Fruit fly (Drosophila melanogaster) whole organism, embryonic: ENCODE measurements around the gene Gyc88E.

ENCODE experiments used
- B-H2 ChIP-seq: fragments of 200-800 bp; sonication (Bioruptor generic); optimal IDR thresholded peaks from 2 replicates; lab custom pipeline; 2018; ENCODE audit warnings: missing biosample characterization, mild to moderate bottlenecking, missing genetic modification characterization
- C15 ChIP-seq: fragments of 200-800 bp; sonication (Bioruptor generic); IDR thresholded peaks from 3 replicates; pipeline ENCODE4 v1.3.6; 2022; ENCODE audit warnings: missing biosample characterization, missing genetic modification characterization
- CG11560 ChIP-seq: fragments of 200-800 bp; sonication (Bioruptor generic); IDR thresholded peaks from 3 replicates; pipeline ENCODE4 v1.3.6; 2022; ENCODE audit warnings: missing biosample characterization, missing genetic modification characterization
- CG12071 ChIP-seq: fragments of 200-800 bp; sonication (Bioruptor generic); optimal IDR thresholded peaks from 3 replicates; lab custom pipeline; 2018; ENCODE audit warnings: missing biosample characterization, mild to moderate bottlenecking, missing genetic modification characterization
- CG12659 ChIP-seq: fragments of 200-800 bp; sonication (Bioruptor generic); optimal IDR thresholded peaks from 3 replicates; lab custom pipeline; 2017; ENCODE audit warnings: mild to moderate bottlenecking, missing biosample characterization, missing genetic modification reagents, missing genetic modification characterization
- CG12769 ChIP-seq: fragments of 200-800 bp; sonication (Bioruptor generic); optimal IDR thresholded peaks from 2 replicates; lab custom pipeline; 2019; ENCODE audit warnings: missing biosample characterization, mild to moderate bottlenecking, missing genetic modification characterization, moderate library complexity
- CG14014 ChIP-seq: fragments of 200-800 bp; sonication (Bioruptor generic); IDR thresholded peaks from 2 replicates; pipeline ENCODE4 v1.3.6; 2022; ENCODE audit warnings: missing biosample characterization, missing genetic modification characterization
- CG14860 ChIP-seq: fragments of 200-800 bp; sonication (Bioruptor generic); IDR thresholded peaks from 3 replicates; pipeline ENCODE4 v1.3.6; 2022; ENCODE audit warnings: missing biosample characterization, missing genetic modification characterization; ENCODE audit not compliant: partially characterized antibody
- CG17385 ChIP-seq: fragments of 200-800 bp; sonication (Bioruptor generic); optimal IDR thresholded peaks from 3 replicates; lab custom pipeline; 2018; ENCODE audit warnings: missing biosample characterization, mild to moderate bottlenecking, missing genetic modification characterization
- CG18599 ChIP-seq: fragments of 200-800 bp; sonication (Bioruptor generic); optimal IDR thresholded peaks from 3 replicates; lab custom pipeline; 2017; ENCODE audit warnings: missing biosample characterization, missing genetic modification characterization, mild to moderate bottlenecking, moderate library complexity, missing genetic modification reagents
- CG30020 ChIP-seq: fragments of 200-800 bp; optimal IDR thresholded peaks from 2 replicates; lab custom pipeline; 2019; ENCODE audit warnings: missing biosample characterization, mild to moderate bottlenecking, missing genetic modification characterization, moderate library complexity
- CG3065 ChIP-seq: fragments of 200-800 bp; sonication (Bioruptor generic); optimal IDR thresholded peaks from 2 replicates; lab custom pipeline; 2016; ENCODE audit warnings: missing biosample characterization, missing genetic modification characterization
- CG4360 ChIP-seq: fragments of 200-800 bp; sonication (Bioruptor generic); IDR thresholded peaks from 2 replicates; pipeline ENCODE4 v1.3.6; 2022; ENCODE audit warnings: missing biosample characterization, missing genetic modification characterization
- CG6689 ChIP-seq: fragments of 200-800 bp; sonication (Bioruptor generic); IDR thresholded peaks from 2 replicates; pipeline ENCODE4 v1.3.6; 2022; ENCODE audit warnings: missing biosample characterization, missing genetic modification characterization
- CG7271 ChIP-seq: fragments of 200-800 bp; sonication (Bioruptor generic); optimal IDR thresholded peaks from 2 replicates; lab custom pipeline; 2018; ENCODE audit warnings: missing biosample characterization, mild to moderate bottlenecking, missing genetic modification characterization, moderate library complexity
- CG9876 ChIP-seq: fragments of 200-800 bp; sonication (Bioruptor generic); optimal IDR thresholded peaks from 2 replicates; lab custom pipeline; 2016; ENCODE audit warnings: missing biosample characterization, missing genetic modification characterization
- CHES-1-like ChIP-seq: fragments of 200-800 bp; sonication (Bioruptor generic); optimal IDR thresholded peaks from 2 replicates; lab custom pipeline; 2016; ENCODE audit warnings: missing biosample characterization, missing genetic modification characterization
- CkIIα-i1 ChIP-seq: fragments of 200-800 bp; sonication (Bioruptor generic); IDR thresholded peaks from 2 replicates; pipeline ENCODE4 v1.3.6; 2022; ENCODE audit warnings: missing biosample characterization, missing genetic modification characterization
- Deaf1 ChIP-seq: fragments of 200-800 bp; optimal IDR thresholded peaks from 3 replicates; lab custom pipeline; 2019; ENCODE audit warnings: missing biosample characterization, mild to moderate bottlenecking, missing genetic modification characterization, moderate library complexity
- GATAe ChIP-seq: fragments of 200-800 bp; sonication (Bioruptor generic); conservative IDR thresholded peaks from 2 replicates; pipeline ENCODE4 v1.3.6; 2022; ENCODE audit warnings: missing biosample characterization, missing genetic modification characterization
- Hr78 ChIP-seq, 2 experiments: fragments of 200-800 bp in 1 of 2; fragments of >200 bp in 1 of 2; sonication (Bioruptor generic) in 1 of 2; optimal IDR thresholded peaks; 2 replicates each; lab custom pipeline; 2017 to 2019; ENCODE audit warnings: missing biosample characterization in 2 of 2, missing genetic modification characterization in 2 of 2, mild to moderate bottlenecking in 1 of 2, moderate library complexity in 1 of 2
- Max ChIP-seq: fragments of 200-800 bp; sonication (Bioruptor generic); optimal IDR thresholded peaks from 2 replicates; lab custom pipeline; 2016; ENCODE audit warnings: missing biosample characterization, mild to moderate bottlenecking, missing genetic modification characterization
- Mes4 ChIP-seq: fragments of 200-800 bp; sonication (Bioruptor generic); optimal IDR thresholded peaks from 2 replicates; lab custom pipeline; 2016; ENCODE audit warnings: missing biosample characterization, missing genetic modification characterization
- NK7.1 ChIP-seq: fragments of 200-800 bp; sonication (Bioruptor generic); optimal IDR thresholded peaks from 3 replicates; lab custom pipeline; 2016; ENCODE audit warnings: missing biosample characterization, missing genetic modification characterization
- Ravus ChIP-seq: fragments of 200-800 bp; sonication (Bioruptor generic); IDR thresholded peaks from 2 replicates; pipeline ENCODE4 v1.3.6; 2022; ENCODE audit warnings: missing biosample characterization, missing genetic modification characterization
- Rfx ChIP-seq: fragments of 200-800 bp; sonication (Bioruptor generic); IDR thresholded peaks from 2 replicates; pipeline ENCODE4 v1.3.6; 2022; ENCODE audit warnings: missing biosample characterization, missing genetic modification characterization
- Xbp1 ChIP-seq: fragments of 200-800 bp; sonication (Bioruptor generic); optimal IDR thresholded peaks from 3 replicates; lab custom pipeline; 2016; ENCODE audit warnings: missing biosample characterization, mild to moderate bottlenecking, missing genetic modification characterization
- btn ChIP-seq: fragments of 200-800 bp; sonication (Bioruptor generic); optimal IDR thresholded peaks from 2 replicates; lab custom pipeline; 2016; ENCODE audit warnings: missing biosample characterization, missing genetic modification characterization
- chinmo ChIP-seq: fragments of 200-800 bp; sonication (Bioruptor generic); IDR thresholded peaks from 4 replicates; pipeline ENCODE4 v1.3.6; 2022; ENCODE audit warnings: missing biosample characterization, missing genetic modification characterization; ENCODE audit not compliant: partially characterized antibody
- chn ChIP-seq: fragments of 200-800 bp; sonication (Bioruptor generic); optimal IDR thresholded peaks from 2 replicates; lab custom pipeline; 2016; ENCODE audit warnings: missing biosample characterization, missing genetic modification characterization
- cwo ChIP-seq: fragments of 200-800 bp; sonication (Bioruptor generic); optimal IDR thresholded peaks from 3 replicates; lab custom pipeline; 2017; ENCODE audit warnings: missing biosample characterization, missing genetic modification characterization, mild to moderate bottlenecking, moderate library complexity, missing genetic modification reagents
- dpn ChIP-seq, 2 experiments: fragments of 200-800 bp; sonication (Bioruptor generic); optimal IDR thresholded peaks; 3 replicates each; lab custom pipeline; 2016; ENCODE audit warnings: missing biosample characterization in 2 of 2, missing genetic modification characterization in 2 of 2
- fd96Cb ChIP-seq: fragments of 200-800 bp; sonication (Bioruptor generic); optimal IDR thresholded peaks from 2 replicates; lab custom pipeline; 2018; ENCODE audit warnings: missing biosample characterization, mild to moderate bottlenecking, missing genetic modification characterization, moderate library complexity
- ftz-f1 ChIP-seq: fragments of 200-800 bp; sonication (Bioruptor generic); optimal IDR thresholded peaks from 2 replicates; lab custom pipeline; 2016; ENCODE audit warnings: missing biosample characterization, missing genetic modification characterization
- gem ChIP-seq: fragments of 200-800 bp; sonication (Bioruptor generic); optimal IDR thresholded peaks from 2 replicates; lab custom pipeline; 2019; ENCODE audit warnings: missing biosample characterization, mild to moderate bottlenecking, missing genetic modification characterization, moderate library complexity
- gfzf ChIP-seq: fragments of 200-800 bp; sonication (Bioruptor generic); optimal IDR thresholded peaks from 2 replicates; lab custom pipeline; 2016; ENCODE audit warnings: missing biosample characterization, mild to moderate bottlenecking, missing genetic modification characterization, moderate library complexity
- knrl ChIP-seq: fragments of 200-800 bp; sonication (Bioruptor generic); IDR thresholded peaks from 3 replicates; pipeline ENCODE4 v1.3.6; 2022; ENCODE audit warnings: missing biosample characterization, missing genetic modification characterization; ENCODE audit not compliant: partially characterized antibody
- lab ChIP-seq: fragments of 200-800 bp; sonication (Bioruptor generic); optimal IDR thresholded peaks from 3 replicates; lab custom pipeline; 2017; ENCODE audit warnings: missing biosample characterization, missing genetic modification characterization, mild to moderate bottlenecking, moderate library complexity, missing genetic modification reagents
- lmd ChIP-seq: fragments of 200-800 bp; sonication (Bioruptor generic); IDR thresholded peaks from 2 replicates; pipeline ENCODE4 v1.3.6; 2022; ENCODE audit warnings: missing biosample characterization, missing genetic modification characterization
- nau ChIP-seq: fragments of 200-800 bp; sonication (Bioruptor generic); optimal IDR thresholded peaks from 3 replicates; lab custom pipeline; 2017; ENCODE audit warnings: missing biosample characterization, mild to moderate bottlenecking, missing genetic modification characterization, missing genetic modification reagents
- odd ChIP-seq: fragments of 200-800 bp; sonication (Bioruptor generic); optimal IDR thresholded peaks from 2 replicates; lab custom pipeline; 2017; ENCODE audit warnings: missing biosample characterization, mild to moderate bottlenecking, missing genetic modification characterization
- rib ChIP-seq: fragments of 200-800 bp; sonication (Bioruptor generic); IDR thresholded peaks from 2 replicates; pipeline ENCODE4 v1.3.6; 2022; ENCODE audit warnings: missing biosample characterization, missing genetic modification characterization
- seq ChIP-seq: fragments of 200-800 bp; sonication (Bioruptor generic); IDR thresholded peaks from 2 replicates; pipeline ENCODE4 v1.3.6; 2022; ENCODE audit warnings: missing biosample characterization, missing genetic modification characterization
- sima ChIP-seq: fragments of 200-800 bp; sonication (Bioruptor generic); optimal IDR thresholded peaks from 2 replicates; lab custom pipeline; 2016; ENCODE audit warnings: missing biosample characterization, missing genetic modification characterization
- sisA ChIP-seq: fragments of 200-800 bp; sonication (Bioruptor generic); IDR thresholded peaks from 2 replicates; pipeline ENCODE4 v1.3.6; 2022; ENCODE audit warnings: missing biosample characterization, missing genetic modification characterization
- sr ChIP-seq: fragments of 200-800 bp; sonication (Bioruptor generic); IDR thresholded peaks from 3 replicates; pipeline ENCODE4 v1.3.6; 2022; ENCODE audit warnings: missing biosample characterization, missing genetic modification characterization
- stwl ChIP-seq: fragments of 200-800 bp; sonication (Bioruptor generic); optimal IDR thresholded peaks from 3 replicates; lab custom pipeline; 2018; ENCODE audit warnings: missing biosample characterization, mild to moderate bottlenecking, missing genetic modification characterization, moderate library complexity
- tna ChIP-seq: fragments of 200-800 bp; sonication (Bioruptor generic); IDR thresholded peaks from 2 replicates; pipeline ENCODE4 v1.3.6; 2022; ENCODE audit warnings: missing biosample characterization, missing genetic modification characterization; ENCODE audit not compliant: partially characterized antibody
- yki ChIP-seq: fragments of >200 bp; optimal IDR thresholded peaks from 3 replicates; lab custom pipeline; 2018

Gene Gyc88E

dm6 chr3R:15147038-15147744 is 3.0 kb upstream of the Gyc88E start, which contains the start of gene Glys (continued):
- no peak for TF ChIP-seq odd (GFP tag; lab: Kevin White, UChicago)
- peak; percentile 68; the same call in 2 of the 3 replicates for TF ChIP-seq sr
- TF ChIP-seq CG12769 (tag; lab: Kevin White, UChicago): peak; percentile 96
- TF ChIP-seq fd96Cb (tag; lab: Kevin White, UChicago): no peak
- no peak for TF ChIP-seq CG12071 (GFP tag; lab: Kevin White, UChicago)
- no peak for TF ChIP-seq CG14014 (GFP tag; lab: Robert Waterston, UW)
- peak; percentile 42 for TF ChIP-seq stwl
- TF ChIP-seq CkIIα-i1 (GFP tag; lab: Robert Waterston, UW): no peak
- TF ChIP-seq sisA: no peak
- no peak; the same call in 1 of the 2 replicates for TF ChIP-seq Rfx (GFP tag; lab: Robert Waterston, UW)
- no peak for TF ChIP-seq GATAe (GFP tag; lab: Robert Waterston, UW)
- peak; percentile 50 for TF ChIP-seq ftz-f1 (GFP tag; lab: Kevin White, UChicago)
- no peak for TF ChIP-seq yki (lab: Kevin White, UChicago)
- TF ChIP-seq CG14860 (GFP tag; lab: Robert Waterston, UW): 0 out of 3 replicates have a peak, but pooled peaks have one; percentile 40
- TF ChIP-seq Mes4: no peak
- TF ChIP-seq seq (GFP tag; lab: Robert Waterston, UW): no peak
- TF ChIP-seq CG4360 (GFP tag; lab: Robert Waterston, UW): peak; percentile 98
- TF ChIP-seq NK7.1: no peak
- peak; percentile 60 for TF ChIP-seq CG18599 (GFP tag; lab: Kevin White, UChicago)
- TF ChIP-seq Ravus (GFP tag; lab: Robert Waterston, UW): no peak
- no peak for TF ChIP-seq CG6689 (GFP tag; lab: Robert Waterston, UW)
- TF ChIP-seq nau (GFP tag; lab: Kevin White, UChicago): no peak
- no peak for TF ChIP-seq CG11560 (tag; lab: Robert Waterston, UW)
- TF ChIP-seq gfzf (GFP tag; lab: Kevin White, UChicago): peak; percentile 91
- TF ChIP-seq CHES-1-like (GFP tag; lab: Kevin White, UChicago): peak; percentile 25
- peak; percentile 2 for TF ChIP-seq cwo
- TF ChIP-seq CG12659 (GFP tag; lab: Kevin White, UChicago): peak; percentile 58
- TF ChIP-seq CG7271 (tag; lab: Kevin White, UChicago): peak; percentile 1
- no peak for TF ChIP-seq dpn (GFP tag; optimal IDR thresholded peaks at IDR 0.05; lab: Kevin White, UChicago)
- no peak for TF ChIP-seq gem
- 0 out of 4 replicates have a peak, but pooled peaks have one; percentile 65 for TF ChIP-seq chinmo (GFP tag; lab: Robert Waterston, UW)
- TF ChIP-seq lmd (GFP tag; lab: Robert Waterston, UW): no peak
- peak; percentile 20 for TF ChIP-seq Xbp1 (GFP tag; lab: Kevin White, UChicago)
- TF ChIP-seq B-H2 (GFP tag; lab: Kevin White, UChicago): peak; percentile 16
- TF ChIP-seq C15 (GFP tag; lab: Robert Waterston, UW): no peak
- TF ChIP-seq CG30020 (tag; lab: Kevin White, UChicago): no peak
- peak in 1 of 2 experiments; percentile 81 for TF ChIP-seq Hr78 (GFP tag; optimal IDR thresholded peaks at IDR 0.05; lab: Kevin White, UChicago)
- TF ChIP-seq tna (GFP tag; lab: Robert Waterston, UW): no peak
- TF ChIP-seq CG17385 (GFP tag; lab: Kevin White, UChicago): peak; percentile 15
- TF ChIP-seq Max (GFP tag; lab: Kevin White, UChicago): peak; percentile 9
- no peak for TF ChIP-seq btn (GFP tag; lab: Kevin White, UChicago)
- TF ChIP-seq chn (GFP tag; lab: Kevin White, UChicago): no peak
- peak; percentile 48; the same call in 1 of the 2 replicates for TF ChIP-seq rib (GFP tag; lab: Robert Waterston, UW)
- TF ChIP-seq Deaf1 (tag; lab: Kevin White, UChicago): peak; percentile 55
- no peak for TF ChIP-seq knrl (GFP tag; lab: Robert Waterston, UW)
- no peak for TF ChIP-seq CG3065 (GFP tag; lab: Kevin White, UChicago)
- no peak for TF ChIP-seq CG9876 (GFP tag; lab: Kevin White, UChicago)
- TF ChIP-seq sima (GFP tag; lab: Kevin White, UChicago): no peak
- peak; percentile 50 for TF ChIP-seq lab
